Worm (Caenorhabditis elegans): ENCODE measurements around the gene ced-9.

DNA sequence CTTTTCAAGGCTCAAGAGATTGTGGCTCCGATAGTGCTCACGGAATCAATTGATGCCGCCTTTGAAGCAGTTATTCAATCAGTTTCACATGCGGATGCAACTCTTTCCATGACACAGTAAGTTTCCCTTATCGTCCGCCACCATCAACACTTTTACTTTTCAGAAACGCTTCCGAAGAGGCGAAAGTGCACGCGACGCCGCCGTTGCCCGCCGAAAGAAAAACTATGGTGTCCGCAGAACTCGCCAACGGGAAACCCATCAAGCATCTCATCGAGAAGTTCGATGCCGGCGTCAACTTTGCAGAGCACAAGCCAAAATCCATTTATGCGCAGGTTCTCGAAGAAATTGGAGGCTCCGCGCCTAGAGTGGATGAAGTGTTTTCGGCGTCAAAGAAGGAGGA is 18.5 kb downstream of the ced-9 start:
- TF ChIP-seq flt-1 (GFP tag; IDR thresholded peaks at IDR 0.05) (no peak), ama-1 (optimal IDR thresholded peaks at IDR 0.05) (no peak), ets-7 (tag; optimal IDR thresholded peaks at IDR 0.05) (no peak), aly-1 (tag; optimal IDR thresholded peaks at IDR 0.05) (no peak), tbx-11 (GFP tag; IDR thresholded peaks at IDR 0.05) (no peak), ceh-36 (tag; optimal IDR thresholded peaks at IDR 0.05) (no peak), hmbx-1 (tag; optimal IDR thresholded peaks at IDR 0.05) (no peak), hnd-1 (tag; optimal IDR thresholded peaks at IDR 0.05) (no peak), tbx-37 (GFP tag; conservative IDR thresholded peaks at IDR 0.05) (no peak), pes-1 (GFP tag; IDR thresholded peaks at IDR 0.05) (no peak), hmg-4 (GFP tag; optimal IDR thresholded peaks at IDR 0.05) (no peak), tra-4 (tag; optimal IDR thresholded peaks at IDR 0.05) (no peak)
